Worm (Caenorhabditis elegans) whole organism, L3 larva: ENCODE data around the gene piit-1.

Experiments
- ceh-16 ChIP-seq: sonication (generic microtip); optimal IDR thresholded peaks from 2 replicates; lab custom pipeline; 2017; ENCODE audit warnings: missing biosample characterization, missing genetic modification characterization
- ceh-82 ChIP-seq: fragments of 150-350 bp; optimal IDR thresholded peaks from 2 replicates; lab custom pipeline; 2014; ENCODE audit warnings: missing biosample characterization, missing genetic modification characterization
- egl-5 ChIP-seq: fragments of 150-350 bp; optimal IDR thresholded peaks from 2 replicates; lab custom pipeline; 2017; ENCODE audit warnings: missing biosample characterization, missing genetic modification reagents, missing genetic modification characterization, inconsistent platforms
- elt-3 ChIP-seq, 3 experiments: fragments of 150-350 bp in 1 of 3; sonication (generic microtip) in 2 of 3; optimal IDR thresholded peaks; 2 replicates in 2 of 3; 4 replicates in 1 of 3; lab custom pipeline; 2014 to 2017; ENCODE audit warnings: missing biosample characterization in 3 of 3, missing genetic modification characterization in 3 of 3
- lin-15B ChIP-seq: fragments of 150-350 bp; optimal IDR thresholded peaks from 2 replicates; lab custom pipeline; 2014; ENCODE audit warnings: missing biosample characterization, missing genetic modification characterization
- mdl-1 ChIP-seq: fragments of 150-350 bp; optimal IDR thresholded peaks from 2 replicates; lab custom pipeline; 2014; ENCODE audit warnings: missing biosample characterization, missing genetic modification characterization
- nhr-28 ChIP-seq: fragments of 150-350 bp; optimal IDR thresholded peaks from 2 replicates; lab custom pipeline; 2014; ENCODE audit warnings: missing biosample characterization, missing genetic modification characterization
- pha-4 ChIP-seq: fragments of 150-350 bp; optimal IDR thresholded peaks from 2 replicates; lab custom pipeline; 2014; ENCODE audit warnings: missing biosample characterization, missing genetic modification reagents, missing genetic modification characterization
- pqm-1 ChIP-seq: fragments of 150-350 bp; optimal IDR thresholded peaks from 2 replicates; lab custom pipeline; 2017; ENCODE audit warnings: missing biosample characterization, missing genetic modification characterization, inconsistent platforms
- skn-1 ChIP-seq: fragments of 150-350 bp; optimal IDR thresholded peaks from 2 replicates; lab custom pipeline; 2014; ENCODE audit warnings: missing biosample characterization, missing genetic modification characterization
- ztf-11 ChIP-seq: fragments of 150-350 bp; optimal IDR thresholded peaks from 2 replicates; lab custom pipeline; 2014; ENCODE audit warnings: missing biosample characterization, missing genetic modification characterization

- TF ChIP-seq ceh-16 (tag; lab: Kevin White, UChicago) (no peak), nhr-28 (tag; lab: Kevin White, UChicago) (no peak), pqm-1 (peak; percentile 86), mdl-1 (tag; lab: Kevin White, UChicago) (no peak), skn-1 (tag; lab: Kevin White, UChicago) (no peak), egl-5 (tag; lab: Kevin White, UChicago) (no peak), lin-15B (no peak), ceh-82 (tag; lab: Kevin White, UChicago) (no peak), elt-3 (tag; optimal IDR thresholded peaks at IDR 0.05; lab: Kevin White, UChicago) (no peak), pha-4 (tag; lab: Kevin White, UChicago) (no peak), ztf-11 (tag; lab: Kevin White, UChicago) (no peak)
These were observed 40.8 kb upstream of the piit-1 start, which contains the start of gene zip-10 for ce11 chrV:11650720-11651119.
